Worm (Caenorhabditis elegans): ENCODE results near the gene F25G6.9.

ce11 chrV:8607353-8607850 is 37.6 kb upstream of the F25G6.9 start, which contains the start of gene smk-1:
- no peak for TF ChIP-seq hlh-13 (GFP tag; optimal IDR thresholded peaks at IDR 0.05)
- no peak for TF ChIP-seq ttx-3 (tag; optimal IDR thresholded peaks at IDR 0.05)
- no peak for TF ChIP-seq rnt-1 (tag; optimal IDR thresholded peaks at IDR 0.05)
- no peak for TF ChIP-seq eyg-1 (tag; optimal IDR thresholded peaks at IDR 0.05)
- no peak for TF ChIP-seq sox-4 (tag; optimal IDR thresholded peaks at IDR 0.05)
